Fruit fly (Drosophila melanogaster) whole organism, embryonic: ENCODE measurements around the gene CG32354.
A peak's percentile ranks its signal among the peaks of the same experiment; 100 is the strongest.

ENCODE experiments used
- Atf6 ChIP-seq: fragments of 200-800 bp; sonication (Bioruptor generic); IDR thresholded peaks from 2 replicates; pipeline ENCODE4 v1.3.6; 2022; ENCODE audit warnings: missing biosample characterization, missing genetic modification characterization
- Blimp-1 ChIP-seq: fragments of 200-800 bp; sonication (Bioruptor generic); optimal IDR thresholded peaks from 3 replicates; lab custom pipeline; 2018; ENCODE audit warnings: missing biosample characterization, missing genetic modification characterization, mild to moderate bottlenecking, moderate library complexity, missing genetic modification reagents
- CG10959 ChIP-seq: fragments of 200-800 bp; sonication (Bioruptor generic); IDR thresholded peaks from 2 replicates; pipeline ENCODE4 v1.3.6; 2022; ENCODE audit warnings: missing biosample characterization, missing genetic modification characterization
- CG12236 ChIP-seq: fragments of 200-800 bp; sonication (Bioruptor generic); optimal IDR thresholded peaks from 2 replicates; lab custom pipeline; 2016; ENCODE audit warnings: missing biosample characterization, missing genetic modification characterization
- CG13287 ChIP-seq: fragments of 200-800 bp; sonication (Bioruptor generic); IDR thresholded peaks from 2 replicates; pipeline ENCODE4 v1.3.6; 2022; ENCODE audit warnings: missing biosample characterization, missing genetic modification characterization; ENCODE audit not compliant: partially characterized antibody
- CG13775 ChIP-seq: fragments of 200-800 bp; sonication (Bioruptor generic); optimal IDR thresholded peaks from 3 replicates; lab custom pipeline; 2017; ENCODE audit warnings: missing biosample characterization, mild to moderate bottlenecking, missing genetic modification characterization
- CG14014 ChIP-seq: fragments of 200-800 bp; sonication (Bioruptor generic); IDR thresholded peaks from 2 replicates; pipeline ENCODE4 v1.3.6; 2022; ENCODE audit warnings: missing biosample characterization, missing genetic modification characterization
- CG14050 ChIP-seq: fragments of 200-800 bp; sonication (Bioruptor generic); IDR thresholded peaks from 3 replicates; pipeline ENCODE4 v1.3.6; 2022; ENCODE audit warnings: missing biosample characterization, missing genetic modification characterization
- CG14710 ChIP-seq: fragments of 200-800 bp; sonication (Bioruptor generic); optimal IDR thresholded peaks from 3 replicates; lab custom pipeline; 2019; ENCODE audit warnings: missing biosample characterization, mild to moderate bottlenecking, missing genetic modification characterization, moderate library complexity
- CG17612 ChIP-seq: fragments of 200-800 bp; sonication (Bioruptor generic); IDR thresholded peaks from 2 replicates; pipeline ENCODE4 v1.3.6; 2022; ENCODE audit warnings: missing biosample characterization, missing genetic modification characterization
- CG2202 ChIP-seq: fragments of 200-800 bp; sonication (Bioruptor generic); optimal IDR thresholded peaks from 2 replicates; lab custom pipeline; 2018; ENCODE audit warnings: missing biosample characterization, mild to moderate bottlenecking, missing genetic modification characterization
- CG2678 ChIP-seq: fragments of 200-800 bp; sonication (Bioruptor generic); optimal IDR thresholded peaks from 3 replicates; lab custom pipeline; 2019; ENCODE audit warnings: missing biosample characterization, mild to moderate bottlenecking, missing genetic modification characterization, moderate library complexity
- CG31365 ChIP-seq: fragments of 200-800 bp; sonication (Bioruptor generic); optimal IDR thresholded peaks from 2 replicates; lab custom pipeline; 2018; ENCODE audit warnings: missing biosample characterization, mild to moderate bottlenecking, missing genetic modification characterization
- CG3281 ChIP-seq: fragments of 200-800 bp; sonication (Bioruptor generic); optimal IDR thresholded peaks from 3 replicates; lab custom pipeline; 2017; ENCODE audit warnings: missing biosample characterization, mild to moderate bottlenecking, missing genetic modification characterization
- CG34422 ChIP-seq: fragments of 200-800 bp; sonication (Bioruptor generic); IDR thresholded peaks from 3 replicates; pipeline ENCODE4 v1.3.6; 2022; ENCODE audit warnings: missing biosample characterization, missing genetic modification characterization
- CG42726 ChIP-seq: fragments of 200-800 bp; sonication (Bioruptor generic); IDR thresholded peaks from 2 replicates; pipeline ENCODE4 v1.3.6; 2022; ENCODE audit warnings: missing biosample characterization, missing genetic modification characterization; ENCODE audit not compliant: partially characterized antibody
- CG6813 ChIP-seq: fragments of 200-800 bp; sonication (Bioruptor generic); optimal IDR thresholded peaks from 2 replicates; lab custom pipeline; 2017; ENCODE audit warnings: missing biosample characterization, missing genetic modification characterization, mild to moderate bottlenecking, moderate library complexity, missing genetic modification reagents
- CG6854 ChIP-seq: fragments of 200-800 bp; sonication (Bioruptor generic); optimal IDR thresholded peaks from 3 replicates; lab custom pipeline; 2017; ENCODE audit warnings: missing biosample characterization, mild to moderate bottlenecking, missing genetic modification characterization
- CG7357 ChIP-seq: fragments of 200-800 bp; sonication (Bioruptor generic); IDR thresholded peaks from 3 replicates; pipeline ENCODE4 v1.3.6; 2022; ENCODE audit warnings: missing biosample characterization, missing genetic modification characterization
- CoRest ChIP-seq: fragments of 200-800 bp; sonication (Bioruptor generic); optimal IDR thresholded peaks from 3 replicates; lab custom pipeline; 2018; ENCODE audit warnings: missing biosample characterization, mild to moderate bottlenecking, missing genetic modification characterization, moderate library complexity
- Doc2 ChIP-seq: fragments of 200-800 bp; sonication (Bioruptor generic); IDR thresholded peaks from 2 replicates; pipeline ENCODE4 v1.3.6; 2022; ENCODE audit warnings: missing biosample characterization, missing genetic modification characterization
- Eip74EF ChIP-seq, 2 experiments: fragments of 200-800 bp in 1 of 2; fragments of >200 bp in 1 of 2; sonication (Bioruptor generic) in 1 of 2; optimal IDR thresholded peaks; 2 replicates each; lab custom pipeline; 2017 to 2019; ENCODE audit warnings: missing biosample characterization in 2 of 2, missing genetic modification characterization in 2 of 2, mild to moderate bottlenecking in 1 of 2, moderate library complexity in 1 of 2
- Hr78 ChIP-seq, 2 experiments: fragments of 200-800 bp in 1 of 2; fragments of >200 bp in 1 of 2; sonication (Bioruptor generic) in 1 of 2; optimal IDR thresholded peaks; 2 replicates each; lab custom pipeline; 2017 to 2019; ENCODE audit warnings: missing biosample characterization in 2 of 2, missing genetic modification characterization in 2 of 2, mild to moderate bottlenecking in 1 of 2, moderate library complexity in 1 of 2
- Kr ChIP-seq: fragments of 200-800 bp; sonication (Bioruptor generic); optimal IDR thresholded peaks from 2 replicates; lab custom pipeline; 2017; ENCODE audit warnings: missing biosample characterization, mild to moderate bottlenecking, missing genetic modification characterization
- Lpt ChIP-seq: fragments of >200 bp; optimal IDR thresholded peaks from 2 replicates; lab custom pipeline; 2018; ENCODE audit warnings: missing biosample characterization, missing genetic modification characterization
- Ptx1 ChIP-seq: fragments of 200-800 bp; sonication (Bioruptor generic); IDR thresholded peaks from 2 replicates; pipeline ENCODE4 v1.3.6; 2022; ENCODE audit warnings: missing biosample characterization, missing genetic modification characterization
- Rfx ChIP-seq: fragments of 200-800 bp; sonication (Bioruptor generic); IDR thresholded peaks from 2 replicates; pipeline ENCODE4 v1.3.6; 2022; ENCODE audit warnings: missing biosample characterization, missing genetic modification characterization
- Rx ChIP-seq: fragments of 200-800 bp; sonication (Bioruptor generic); IDR thresholded peaks from 2 replicates; pipeline ENCODE4 v1.3.6; 2022; ENCODE audit warnings: missing biosample characterization, missing genetic modification characterization
- Sin3A ChIP-seq: fragments of >200 bp; optimal IDR thresholded peaks from 2 replicates; lab custom pipeline; 2018
- Spps ChIP-seq: fragments of 200-800 bp; sonication (Bioruptor generic); optimal IDR thresholded peaks from 2 replicates; lab custom pipeline; 2018; ENCODE audit warnings: missing biosample characterization, mild to moderate bottlenecking, missing genetic modification characterization
- Vsx1 ChIP-seq: fragments of 200-800 bp; sonication (Bioruptor generic); optimal IDR thresholded peaks from 2 replicates; lab custom pipeline; 2017; ENCODE audit warnings: missing biosample characterization, mild to moderate bottlenecking, missing genetic modification characterization, missing genetic modification reagents
- ato ChIP-seq: fragments of 200-800 bp; sonication (Bioruptor generic); IDR thresholded peaks from 2 replicates; pipeline ENCODE4 v1.3.6; 2022; ENCODE audit warnings: missing biosample characterization, missing genetic modification characterization; ENCODE audit not compliant: partially characterized antibody
- bbx ChIP-seq: fragments of 200-800 bp; sonication (Bioruptor generic); IDR thresholded peaks from 2 replicates; pipeline ENCODE4 v1.3.6; 2022; ENCODE audit warnings: missing biosample characterization, missing genetic modification characterization; ENCODE audit not compliant: partially characterized antibody
- cato ChIP-seq: fragments of 200-800 bp; sonication (Bioruptor generic); optimal IDR thresholded peaks from 2 replicates; lab custom pipeline; 2016; ENCODE audit warnings: missing biosample characterization, missing genetic modification characterization, borderline replicate concordance
- chinmo ChIP-seq: fragments of 200-800 bp; sonication (Bioruptor generic); IDR thresholded peaks from 4 replicates; pipeline ENCODE4 v1.3.6; 2022; ENCODE audit warnings: missing biosample characterization, missing genetic modification characterization; ENCODE audit not compliant: partially characterized antibody
- dm ChIP-seq: fragments of 200-800 bp; sonication (Bioruptor generic); optimal IDR thresholded peaks from 3 replicates; lab custom pipeline; 2016; ENCODE audit warnings: missing biosample characterization, missing genetic modification characterization
- dysf ChIP-seq: fragments of 200-800 bp; sonication (Bioruptor generic); IDR thresholded peaks from 3 replicates; pipeline ENCODE4 v1.3.6; 2022; ENCODE audit warnings: missing biosample characterization, missing genetic modification characterization
- fd3F ChIP-seq: fragments of 200-800 bp; sonication (Bioruptor generic); optimal IDR thresholded peaks from 2 replicates; lab custom pipeline; 2018; ENCODE audit warnings: missing biosample characterization, mild to moderate bottlenecking, missing genetic modification characterization, moderate library complexity
- gro ChIP-seq: fragments of 200-800 bp; sonication (Bioruptor generic); optimal IDR thresholded peaks from 2 replicates; lab custom pipeline; 2016; ENCODE audit warnings: missing biosample characterization, missing genetic modification characterization
- inv ChIP-seq: fragments of 200-800 bp; sonication (Bioruptor generic); IDR thresholded peaks from 2 replicates; pipeline ENCODE4 v1.3.6; 2022; ENCODE audit warnings: missing biosample characterization, missing genetic modification characterization; ENCODE audit not compliant: partially characterized antibody
- jigr1 ChIP-seq: fragments of 200-800 bp; sonication (Bioruptor generic); IDR thresholded peaks from 3 replicates; pipeline ENCODE4 v1.3.6; 2022; ENCODE audit warnings: missing biosample characterization, missing genetic modification characterization
- klu ChIP-seq: fragments of 200-800 bp; sonication (Bioruptor generic); IDR thresholded peaks from 2 replicates; pipeline ENCODE4 v1.3.6; 2022; ENCODE audit warnings: missing biosample characterization, missing genetic modification characterization
- pnt ChIP-seq: fragments of 200-800 bp; sonication (Bioruptor generic); optimal IDR thresholded peaks from 3 replicates; lab custom pipeline; 2016; ENCODE audit warnings: missing biosample characterization, missing genetic modification characterization
- pros ChIP-seq: fragments of 200-800 bp; sonication (Bioruptor generic); optimal IDR thresholded peaks from 3 replicates; lab custom pipeline; 2019; ENCODE audit warnings: missing biosample characterization, mild to moderate bottlenecking, missing genetic modification characterization, moderate library complexity
- ranshi ChIP-seq: fragments of 200-800 bp; sonication (Bioruptor generic); IDR thresholded peaks from 2 replicates; pipeline ENCODE4 v1.3.6; 2022; ENCODE audit warnings: missing biosample characterization, missing genetic modification characterization
- stwl ChIP-seq: fragments of 200-800 bp; sonication (Bioruptor generic); optimal IDR thresholded peaks from 3 replicates; lab custom pipeline; 2018; ENCODE audit warnings: missing biosample characterization, mild to moderate bottlenecking, missing genetic modification characterization, moderate library complexity
- tgo ChIP-seq: fragments of 200-800 bp; sonication (Bioruptor generic); IDR thresholded peaks from 3 replicates; pipeline ENCODE4 v1.3.6; 2022; ENCODE audit warnings: missing biosample characterization, missing genetic modification characterization
- ttk ChIP-seq: fragments of 200-800 bp; sonication (Bioruptor generic); IDR thresholded peaks from 2 replicates; pipeline ENCODE4 v2.1.2; 2022; ENCODE audit warnings: missing biosample characterization, missing genetic modification characterization
- unpg ChIP-seq: fragments of 200-800 bp; sonication (Bioruptor generic); optimal IDR thresholded peaks from 3 replicates; lab custom pipeline; 2018; ENCODE audit warnings: missing biosample characterization, mild to moderate bottlenecking, missing genetic modification characterization, moderate library complexity
- vnd ChIP-seq: fragments of 200-800 bp; sonication (Bioruptor generic); IDR thresholded peaks from 3 replicates; pipeline ENCODE4 v1.3.6; 2022; ENCODE audit warnings: missing biosample characterization, missing genetic modification characterization; ENCODE audit not compliant: partially characterized antibody

Gene CG32354

dm6 chr3L:8394944-8395343 is 27.1 kb downstream of the CG32354 start (continued):
- TF ChIP-seq Lpt, result no peak
- no peak for TF ChIP-seq CG14710 (tag; lab: Kevin White, UChicago)
- no peak for TF ChIP-seq CG2202 (tag; lab: Kevin White, UChicago)
- TF ChIP-seq Spps (tag; lab: Kevin White, UChicago), result no peak
- TF ChIP-seq CG34422 (GFP tag; lab: Robert Waterston, UW), result 0 out of 3 replicates have a peak, but pooled peaks have one; percentile 7
- TF ChIP-seq Rfx (GFP tag; lab: Robert Waterston, UW), result peak; percentile 35; the same call in 1 of the 2 replicates
- no peak for TF ChIP-seq Blimp-1 (GFP tag; lab: Kevin White, UChicago)
- TF ChIP-seq bbx, result peak; percentile 46; the same call in 1 of the 2 replicates
- TF ChIP-seq vnd (GFP tag; lab: Robert Waterston, UW), result peak; percentile 22; the same call in 1 of the 3 replicates
- TF ChIP-seq tgo (GFP tag; lab: Robert Waterston, UW), result no peak
- no peak for TF ChIP-seq fd3F
- TF ChIP-seq jigr1 (GFP tag; lab: Robert Waterston, UW), result no peak
- TF ChIP-seq Sin3A (lab: Kevin White, UChicago), result no peak
- no peak for TF ChIP-seq CG6813
- TF ChIP-seq klu (GFP tag; lab: Robert Waterston, UW), result no peak
- TF ChIP-seq CG42726 (GFP tag; lab: Robert Waterston, UW), result peak; percentile 53; the same call in 1 of the 2 replicates
- TF ChIP-seq Kr (GFP tag; lab: Kevin White, UChicago), result no peak
- TF ChIP-seq CG12236 (GFP tag; lab: Kevin White, UChicago), result no peak
- no peak for TF ChIP-seq cato (GFP tag; lab: Kevin White, UChicago)
- no peak for TF ChIP-seq Doc2 (GFP tag; lab: Robert Waterston, UW)
- no peak for TF ChIP-seq CG7357 (GFP tag; lab: Robert Waterston, UW)
- no peak for TF ChIP-seq Ptx1
- no peak for TF ChIP-seq ttk
- TF ChIP-seq pros (GFP tag; lab: Kevin White, UChicago), result no peak
- no peak for TF ChIP-seq CG31365 (tag; lab: Kevin White, UChicago)
- no peak for TF ChIP-seq CG10959 (GFP tag; lab: Robert Waterston, UW)
- TF ChIP-seq ranshi (GFP tag; lab: Robert Waterston, UW), result no peak
- 0 out of 2 replicates have a peak, but pooled peaks have one; percentile 25 for TF ChIP-seq ato (GFP tag; lab: Robert Waterston, UW)
- TF ChIP-seq CG14014 (GFP tag; lab: Robert Waterston, UW), result no peak
- no peak for TF ChIP-seq Atf6 (GFP tag; lab: Robert Waterston, UW)
- no peak for TF ChIP-seq Hr78 (GFP tag; optimal IDR thresholded peaks at IDR 0.05; lab: Kevin White, UChicago)
- TF ChIP-seq CoRest, result no peak
- TF ChIP-seq gro (GFP tag; lab: Kevin White, UChicago), result no peak
- no peak for TF ChIP-seq Eip74EF (GFP tag; optimal IDR thresholded peaks at IDR 0.05; lab: Kevin White, UChicago)
- TF ChIP-seq Rx (GFP tag; lab: Robert Waterston, UW), result no peak
- no peak for TF ChIP-seq pnt
- no peak for TF ChIP-seq CG2678
- TF ChIP-seq unpg, result no peak
- no peak; the same call in 1 of the 2 replicates for TF ChIP-seq inv (GFP tag; lab: Robert Waterston, UW)
- peak; percentile 65; the same call in 2 of the 4 replicates for TF ChIP-seq chinmo (GFP tag; lab: Robert Waterston, UW)
- TF ChIP-seq CG14050 (GFP tag; lab: Robert Waterston, UW), result no peak
- peak; percentile 29 for TF ChIP-seq stwl (tag; lab: Kevin White, UChicago)
- no peak for TF ChIP-seq CG17612 (GFP tag; lab: Robert Waterston, UW)
- TF ChIP-seq CG3281 (GFP tag; lab: Kevin White, UChicago), result no peak
- no peak for TF ChIP-seq Vsx1 (GFP tag; lab: Kevin White, UChicago)
- TF ChIP-seq CG6854 (GFP tag; lab: Kevin White, UChicago), result peak; percentile 53
- TF ChIP-seq CG13287 (GFP tag; lab: Robert Waterston, UW), result peak; percentile 24; the same call in 1 of the 2 replicates
- no peak for TF ChIP-seq dm (GFP tag; lab: Kevin White, UChicago)
- no peak for TF ChIP-seq dysf (GFP tag; lab: Robert Waterston, UW)
- TF ChIP-seq CG13775 (GFP tag; lab: Kevin White, UChicago), result no peak
